Fruit fly (Drosophila melanogaster): ENCODE results near the gene CG43082.

- TF ChIP-seq toe (GFP tag; optimal IDR thresholded peaks at IDR 0.05) (no peak), tj (GFP tag; optimal IDR thresholded peaks at IDR 0.05) (no peak), pad (GFP tag; optimal IDR thresholded peaks at IDR 0.05) (no peak), Hr96 (GFP tag; optimal IDR thresholded peaks at IDR 0.05) (no peak), Mnt (GFP tag; optimal IDR thresholded peaks at IDR 0.05) (no peak), cnc (optimal IDR thresholded peaks at IDR 0.05) (no peak), kay (GFP tag; ENCODE audit: borderline replicate concordance) (no peak), bab1 (GFP tag; optimal IDR thresholded peaks at IDR 0.05) (no peak), CG33017 (tag; optimal IDR thresholded peaks at IDR 0.05) (no peak)
Observed at dm6 chr3L:15641590-15642019, 20.1 kb upstream of the CG43082 start.

All from whole organism, adult.